Worm (Caenorhabditis elegans) whole organism, L2 larva: ENCODE results near the gene ZK856.4.
A peak's percentile ranks its signal among the peaks of the same experiment; 100 is the strongest.

Experiments
- ZK546.5 ChIP-seq: sonication (generic microtip); optimal IDR thresholded peaks from 2 replicates; lab custom pipeline; 2017; ENCODE audit warnings: missing biosample characterization, missing genetic modification characterization
- ceh-16 ChIP-seq: fragments of 150-350 bp; optimal IDR thresholded peaks from 2 replicates; lab custom pipeline; 2014; ENCODE audit warnings: missing biosample characterization, missing genetic modification characterization
- lsy-2 ChIP-seq, 2 experiments: fragments of 150-350 bp in 1 of 2; sonication (generic microtip) in 1 of 2; optimal IDR thresholded peaks; 2 replicates each; lab custom pipeline; 2014 to 2017; ENCODE audit warnings: missing biosample characterization in 2 of 2, missing genetic modification characterization in 2 of 2
- mab-5 ChIP-seq: fragments of 150-350 bp; optimal IDR thresholded peaks from 2 replicates; lab custom pipeline; 2014; ENCODE audit warnings: missing biosample characterization, missing genetic modification characterization
- nhr-11 ChIP-seq: fragments of 150-350 bp; optimal IDR thresholded peaks from 2 replicates; lab custom pipeline; 2014; ENCODE audit warnings: missing biosample characterization, missing genetic modification characterization
- sem-4 ChIP-seq: fragments of 150-350 bp; optimal IDR thresholded peaks from 2 replicates; lab custom pipeline; 2014; ENCODE audit warnings: missing biosample characterization, missing genetic modification reagents, missing genetic modification characterization

ce11 chrV:10168870-10169269 is 14.2 kb upstream of the ZK856.4 start:
- TF ChIP-seq nhr-11 (tag; lab: Kevin White, UChicago): no peak
- TF ChIP-seq ceh-16 (tag; lab: Kevin White, UChicago): no peak
- TF ChIP-seq ZK546.5 (tag; lab: Kevin White, UChicago): no peak
- peak in 1 of 2 experiments; percentile 40 for TF ChIP-seq lsy-2 (tag; optimal IDR thresholded peaks at IDR 0.05; lab: Kevin White, UChicago)
- no peak for TF ChIP-seq sem-4 (tag; lab: Kevin White, UChicago)
- no peak for TF ChIP-seq mab-5 (tag; lab: Kevin White, UChicago)
